Fruit fly (Drosophila melanogaster) whole organism, embryonic: ENCODE data around the gene bnl.

Source experiments
- CG10209 ChIP-seq: fragments of 200-800 bp; sonication (Bioruptor generic); optimal IDR thresholded peaks from 3 replicates; lab custom pipeline; 2017; ENCODE audit warnings: missing biosample characterization, mild to moderate bottlenecking, missing genetic modification characterization, missing genetic modification reagents
- CG10267 ChIP-seq: fragments of 200-800 bp; sonication (Bioruptor generic); optimal IDR thresholded peaks from 2 replicates; lab custom pipeline; 2018; ENCODE audit warnings: missing biosample characterization, mild to moderate bottlenecking, missing genetic modification characterization, moderate library complexity
- CG11085 ChIP-seq: fragments of 200-800 bp; sonication (Bioruptor generic); IDR thresholded peaks from 2 replicates; pipeline ENCODE4 v1.3.6; 2022; ENCODE audit warnings: missing biosample characterization, missing genetic modification characterization
- CG11093 ChIP-seq: fragments of 200-800 bp; sonication (Bioruptor generic); IDR thresholded peaks from 3 replicates; pipeline ENCODE4 v1.3.6; 2022; ENCODE audit warnings: missing biosample characterization, missing genetic modification characterization
- CG12104 ChIP-seq: fragments of 200-800 bp; sonication (Bioruptor generic); optimal IDR thresholded peaks from 3 replicates; lab custom pipeline; 2016; ENCODE audit warnings: missing biosample characterization, missing genetic modification characterization
- CG13424 ChIP-seq: fragments of 200-800 bp; sonication (Bioruptor generic); optimal IDR thresholded peaks from 2 replicates; lab custom pipeline; 2019; ENCODE audit warnings: missing biosample characterization, mild to moderate bottlenecking, missing genetic modification characterization, moderate library complexity
- CG13894 ChIP-seq: fragments of 200-800 bp; sonication (Bioruptor generic); optimal IDR thresholded peaks from 3 replicates; lab custom pipeline; 2018; ENCODE audit warnings: missing biosample characterization, mild to moderate bottlenecking, missing genetic modification characterization, moderate library complexity
- CG14860 ChIP-seq: fragments of 200-800 bp; sonication (Bioruptor generic); IDR thresholded peaks from 3 replicates; pipeline ENCODE4 v1.3.6; 2022; ENCODE audit warnings: missing biosample characterization, missing genetic modification characterization; ENCODE audit not compliant: partially characterized antibody
- CG15073 ChIP-seq: fragments of 200-800 bp; sonication (Bioruptor generic); optimal IDR thresholded peaks from 2 replicates; lab custom pipeline; 2016; ENCODE audit warnings: missing biosample characterization, missing genetic modification characterization
- CG15514 ChIP-seq: fragments of 200-800 bp; sonication (Bioruptor generic); optimal IDR thresholded peaks from 3 replicates; lab custom pipeline; 2017; ENCODE audit warnings: missing biosample characterization, missing genetic modification characterization, mild to moderate bottlenecking, moderate library complexity, missing genetic modification reagents
- CG17912 ChIP-seq: fragments of 200-800 bp; sonication (Bioruptor generic); optimal IDR thresholded peaks from 2 replicates; lab custom pipeline; 2018; ENCODE audit warnings: missing biosample characterization, mild to moderate bottlenecking, missing genetic modification characterization
- CG1832 ChIP-seq: fragments of 200-800 bp; sonication (Bioruptor generic); optimal IDR thresholded peaks from 2 replicates; lab custom pipeline; 2017; ENCODE audit warnings: missing biosample characterization, mild to moderate bottlenecking, missing genetic modification characterization, inconsistent platforms
- CG2889 ChIP-seq: fragments of 200-800 bp; sonication (Bioruptor generic); IDR thresholded peaks from 3 replicates; pipeline ENCODE4 v1.3.6; 2022; ENCODE audit warnings: missing biosample characterization, missing genetic modification characterization
- CG3281 ChIP-seq: fragments of 200-800 bp; sonication (Bioruptor generic); optimal IDR thresholded peaks from 3 replicates; lab custom pipeline; 2017; ENCODE audit warnings: missing biosample characterization, mild to moderate bottlenecking, missing genetic modification characterization
- CG34224 ChIP-seq: fragments of 200-800 bp; sonication (Bioruptor generic); IDR thresholded peaks from 3 replicates; pipeline ENCODE4 v1.3.6; 2022; ENCODE audit warnings: missing biosample characterization, missing genetic modification characterization; ENCODE audit not compliant: partially characterized antibody
- CG34376 ChIP-seq: fragments of 200-800 bp; sonication (Bioruptor generic); optimal IDR thresholded peaks from 2 replicates; lab custom pipeline; 2018; ENCODE audit warnings: missing biosample characterization, mild to moderate bottlenecking, missing genetic modification characterization
- CG42726 ChIP-seq: fragments of 200-800 bp; sonication (Bioruptor generic); IDR thresholded peaks from 2 replicates; pipeline ENCODE4 v1.3.6; 2022; ENCODE audit warnings: missing biosample characterization, missing genetic modification characterization; ENCODE audit not compliant: partially characterized antibody
- CG4820 ChIP-seq: fragments of 200-800 bp; sonication (Bioruptor generic); optimal IDR thresholded peaks from 3 replicates; lab custom pipeline; 2016; ENCODE audit warnings: missing biosample characterization, missing genetic modification characterization
- CG5180 ChIP-seq: fragments of 200-800 bp; sonication (Bioruptor generic); optimal IDR thresholded peaks from 3 replicates; lab custom pipeline; 2017; ENCODE audit warnings: missing biosample characterization, missing genetic modification characterization, mild to moderate bottlenecking, moderate library complexity, missing genetic modification reagents
- CG5245 ChIP-seq: fragments of 200-800 bp; sonication (Bioruptor generic); optimal IDR thresholded peaks from 3 replicates; lab custom pipeline; 2016; ENCODE audit warnings: missing biosample characterization, missing genetic modification characterization
- CG6791 ChIP-seq: fragments of 200-800 bp; sonication (Bioruptor generic); IDR thresholded peaks from 3 replicates; pipeline ENCODE4 v1.3.6; 2022; ENCODE audit warnings: missing biosample characterization, missing genetic modification characterization; ENCODE audit not compliant: partially characterized antibody
- CG7372 ChIP-seq: fragments of 200-800 bp; sonication (Bioruptor generic); IDR thresholded peaks from 2 replicates; pipeline ENCODE4 v1.3.6; 2022; ENCODE audit warnings: missing biosample characterization, missing genetic modification characterization
- CG8281 ChIP-seq: fragments of 200-800 bp; sonication (Bioruptor generic); optimal IDR thresholded peaks from 2 replicates; lab custom pipeline; 2018; ENCODE audit warnings: missing biosample characterization, mild to moderate bottlenecking, missing genetic modification characterization, moderate library complexity
- Dbx ChIP-seq: fragments of 200-800 bp; sonication (Bioruptor generic); IDR thresholded peaks from 3 replicates; pipeline ENCODE4 v1.3.6; 2022; ENCODE audit warnings: missing biosample characterization, missing genetic modification characterization
- Deaf1 ChIP-seq: fragments of 200-800 bp; optimal IDR thresholded peaks from 3 replicates; lab custom pipeline; 2019; ENCODE audit warnings: missing biosample characterization, mild to moderate bottlenecking, missing genetic modification characterization, moderate library complexity
- Dll ChIP-seq: fragments of 200-800 bp; sonication (Bioruptor generic); IDR thresholded peaks from 4 replicates; pipeline ENCODE4 v1.3.6; 2022; ENCODE audit warnings: missing biosample characterization, missing genetic modification characterization; ENCODE audit not compliant: partially characterized antibody
- E2f1 ChIP-seq: fragments of 200-800 bp; sonication (Bioruptor generic); IDR thresholded peaks from 2 replicates; pipeline ENCODE4 v1.3.6; 2022; ENCODE audit warnings: missing biosample characterization, missing genetic modification characterization
- ERR ChIP-seq: fragments of 200-800 bp; sonication (Bioruptor generic); optimal IDR thresholded peaks from 2 replicates; lab custom pipeline; 2016; ENCODE audit warnings: missing biosample characterization, missing genetic modification characterization
- Ets97D ChIP-seq: fragments of 200-800 bp; sonication (Bioruptor generic); optimal IDR thresholded peaks from 3 replicates; lab custom pipeline; 2016; ENCODE audit warnings: missing biosample characterization, missing genetic modification characterization
- Gsc ChIP-seq: fragments of 200-800 bp; sonication (Bioruptor generic); IDR thresholded peaks from 2 replicates; pipeline ENCODE4 v1.3.6; 2022; ENCODE audit warnings: missing biosample characterization, missing genetic modification characterization
- H2.0 ChIP-seq: fragments of 200-800 bp; sonication (Bioruptor generic); IDR thresholded peaks from 2 replicates; pipeline ENCODE4 v1.3.6; 2022; ENCODE audit warnings: missing biosample characterization, missing genetic modification characterization
- HLH3B ChIP-seq: fragments of 200-800 bp; sonication (Bioruptor generic); IDR thresholded peaks from 2 replicates; pipeline ENCODE4 v1.3.6; 2022; ENCODE audit warnings: missing biosample characterization, missing genetic modification characterization
- Lim3 ChIP-seq: fragments of 200-800 bp; sonication (Bioruptor generic); IDR thresholded peaks from 2 replicates; pipeline ENCODE4 v1.3.6; 2022; ENCODE audit warnings: missing biosample characterization, missing genetic modification characterization
- Nf-YB ChIP-seq: fragments of 200-800 bp; sonication (Bioruptor generic); optimal IDR thresholded peaks from 3 replicates; lab custom pipeline; 2019; ENCODE audit warnings: missing biosample characterization, mild to moderate bottlenecking, missing genetic modification characterization, moderate library complexity
- Sin3A ChIP-seq: fragments of >200 bp; optimal IDR thresholded peaks from 2 replicates; lab custom pipeline; 2018
- Six4 ChIP-seq: fragments of 200-800 bp; sonication (Bioruptor generic); optimal IDR thresholded peaks from 2 replicates; lab custom pipeline; 2016; ENCODE audit warnings: missing biosample characterization, missing genetic modification characterization
- TFAM ChIP-seq: fragments of 200-800 bp; sonication (Bioruptor generic); optimal IDR thresholded peaks from 2 replicates; lab custom pipeline; 2017; ENCODE audit warnings: missing biosample characterization, missing genetic modification characterization, inconsistent platforms
- Usf ChIP-seq: fragments of 200-800 bp; sonication (Bioruptor generic); optimal IDR thresholded peaks from 2 replicates; lab custom pipeline; 2017; ENCODE audit warnings: missing genotype, missing biosample characterization, missing genetic modification characterization
- bab2 ChIP-seq: fragments of 200-800 bp; sonication (Bioruptor generic); optimal IDR thresholded peaks from 2 replicates; lab custom pipeline; 2016; ENCODE audit warnings: missing biosample characterization, missing genetic modification characterization
- cato ChIP-seq: fragments of 200-800 bp; sonication (Bioruptor generic); optimal IDR thresholded peaks from 2 replicates; lab custom pipeline; 2016; ENCODE audit warnings: missing biosample characterization, missing genetic modification characterization, borderline replicate concordance
- croc ChIP-seq: fragments of 200-800 bp; sonication (Bioruptor generic); conservative IDR thresholded peaks from 3 replicates; pipeline ENCODE4 v1.3.6; 2022; ENCODE audit warnings: missing biosample characterization, missing genetic modification characterization
- dpn ChIP-seq, 2 experiments: fragments of 200-800 bp; sonication (Bioruptor generic); optimal IDR thresholded peaks; 3 replicates each; lab custom pipeline; 2016; ENCODE audit warnings: missing biosample characterization in 2 of 2, missing genetic modification characterization in 2 of 2
- her ChIP-seq: fragments of 200-800 bp; sonication (Bioruptor generic); optimal IDR thresholded peaks from 2 replicates; lab custom pipeline; 2016; ENCODE audit warnings: missing biosample characterization, missing genetic modification characterization
- kah ChIP-seq: fragments of 200-800 bp; sonication (Bioruptor generic); optimal IDR thresholded peaks from 2 replicates; lab custom pipeline; 2018; ENCODE audit warnings: missing biosample characterization, mild to moderate bottlenecking, missing genetic modification characterization
- mld ChIP-seq: fragments of 200-800 bp; sonication (Bioruptor generic); IDR thresholded peaks from 3 replicates; pipeline ENCODE4 v1.3.6; 2022; ENCODE audit warnings: missing biosample characterization, missing genetic modification characterization; ENCODE audit not compliant: partially characterized antibody
- sd ChIP-seq: fragments of 200-800 bp; sonication (Bioruptor generic); optimal IDR thresholded peaks from 3 replicates; lab custom pipeline; 2018; ENCODE audit warnings: missing biosample characterization, mild to moderate bottlenecking, missing genetic modification characterization, moderate library complexity
- sens ChIP-seq: fragments of 200-800 bp; sonication (Bioruptor generic); peaks from one replicate; lab custom pipeline; 2016; ENCODE audit warnings: missing biosample characterization, missing genetic modification characterization
- ttk ChIP-seq: fragments of 200-800 bp; sonication (Bioruptor generic); IDR thresholded peaks from 2 replicates; pipeline ENCODE4 v2.1.2; 2022; ENCODE audit warnings: missing biosample characterization, missing genetic modification characterization
- tup ChIP-seq: fragments of 200-800 bp; sonication (Bioruptor generic); optimal IDR thresholded peaks from 2 replicates; lab custom pipeline; 2016; ENCODE audit warnings: missing biosample characterization, mild to moderate bottlenecking, missing genetic modification characterization, moderate library complexity
- unpg ChIP-seq: fragments of 200-800 bp; sonication (Bioruptor generic); optimal IDR thresholded peaks from 3 replicates; lab custom pipeline; 2018; ENCODE audit warnings: missing biosample characterization, mild to moderate bottlenecking, missing genetic modification characterization, moderate library complexity
- zfh1 ChIP-seq: fragments of 200-800 bp; sonication (Bioruptor generic); IDR thresholded peaks from 3 replicates; pipeline ENCODE4 v1.3.6; 2022; ENCODE audit warnings: missing biosample characterization, missing genetic modification characterization

bnl gene

DNA sequence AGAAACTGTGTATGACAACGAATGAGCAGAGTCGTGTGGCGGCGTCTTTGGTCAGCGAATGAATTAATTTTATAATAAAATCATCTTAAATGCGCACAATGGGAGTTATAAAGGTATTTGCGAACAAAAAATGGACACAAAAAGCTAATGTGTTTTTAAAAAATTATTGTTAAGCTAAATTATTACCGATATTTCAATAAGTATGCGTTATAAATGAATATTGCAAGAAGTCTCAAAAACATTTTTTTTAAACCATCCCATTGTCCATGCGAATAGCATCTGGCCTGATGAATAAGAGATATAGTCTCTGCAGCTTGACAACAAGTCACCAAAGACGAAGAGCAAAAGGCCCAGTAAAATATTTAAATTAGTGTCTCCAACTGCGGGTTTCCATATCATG, 5.6 kb downstream of the bnl start (continued):
- peak; percentile 75 for TF ChIP-seq HLH3B (GFP tag; lab: Robert Waterston, UW)
- TF ChIP-seq Gsc (GFP tag; lab: Robert Waterston, UW) = no peak
- 0 out of 2 replicates have a peak, but pooled peaks have one; percentile 20 for TF ChIP-seq CG11085 (GFP tag; lab: Robert Waterston, UW)
- no peak for TF ChIP-seq CG13894 (tag; lab: Kevin White, UChicago)
- TF ChIP-seq her = peak; percentile 54
- no peak for TF ChIP-seq CG17912
- TF ChIP-seq CG5245 (GFP tag; lab: Kevin White, UChicago) = peak; percentile 1
- TF ChIP-seq CG10209 (GFP tag; lab: Kevin White, UChicago) = peak; percentile 36
- TF ChIP-seq Deaf1 (tag; lab: Kevin White, UChicago) = peak; percentile 38
- no peak for TF ChIP-seq CG15073
- TF ChIP-seq CG14860 (GFP tag; lab: Robert Waterston, UW) = no peak
- TF ChIP-seq Six4 (GFP tag; lab: Kevin White, UChicago) = peak; percentile 1
- peak; percentile 28 for TF ChIP-seq CG5180 (GFP tag; lab: Kevin White, UChicago)
- peak; percentile 11 for TF ChIP-seq tup (GFP tag; lab: Kevin White, UChicago)
- no peak for TF ChIP-seq CG1832 (GFP tag; lab: Kevin White, UChicago)
- TF ChIP-seq Usf (GFP tag; lab: Kevin White, UChicago) = no peak
- no peak for TF ChIP-seq CG34224 (GFP tag; lab: Robert Waterston, UW)
- peak; percentile 58; the same call in 2 of the 3 replicates for TF ChIP-seq zfh1
- no peak for TF ChIP-seq Lim3
- no peak for TF ChIP-seq CG6791 (GFP tag; lab: Robert Waterston, UW)
- TF ChIP-seq Dbx (GFP tag; lab: Robert Waterston, UW) = no peak
- TF ChIP-seq TFAM (GFP tag; lab: Kevin White, UChicago) = no peak
- peak; percentile 41; the same call in 1 of the 2 replicates for TF ChIP-seq CG7372 (GFP tag; lab: Robert Waterston, UW)
- peak; percentile 42 for TF ChIP-seq CG8281 (tag; lab: Kevin White, UChicago)
- peak; percentile 70 for TF ChIP-seq CG13424 (tag; lab: Kevin White, UChicago)
- TF ChIP-seq Ets97D (GFP tag; lab: Kevin White, UChicago) = no peak
- no peak for TF ChIP-seq CG12104 (GFP tag; lab: Kevin White, UChicago)
- TF ChIP-seq ERR = no peak
- peak; percentile 24; the same call in 1 of the 2 replicates for TF ChIP-seq H2.0 (GFP tag; lab: Robert Waterston, UW)
- TF ChIP-seq CG15514 = peak; percentile 36
- TF ChIP-seq croc (GFP tag; lab: Robert Waterston, UW) = no peak
- TF ChIP-seq CG4820 (GFP tag; lab: Kevin White, UChicago) = no peak
- peak; percentile 37 for TF ChIP-seq bab2 (GFP tag; lab: Kevin White, UChicago)
- TF ChIP-seq unpg (GFP tag; lab: Kevin White, UChicago) = peak; percentile 90
- peak; percentile 92 for TF ChIP-seq sens (GFP tag; lab: Kevin White, UChicago)
- no peak for TF ChIP-seq mld
- TF ChIP-seq sd (tag; lab: Kevin White, UChicago) = peak; percentile 32
- TF ChIP-seq cato (GFP tag; lab: Kevin White, UChicago) = no peak
- no peak for TF ChIP-seq Sin3A
- no peak for TF ChIP-seq Dll (GFP tag; lab: Robert Waterston, UW)
- peak; percentile 10 for TF ChIP-seq kah (GFP tag; lab: Kevin White, UChicago)
- no peak for TF ChIP-seq CG34376 (GFP tag; lab: Kevin White, UChicago)
- TF ChIP-seq CG10267 (tag; lab: Kevin White, UChicago) = peak; percentile 44
- TF ChIP-seq CG11093 (GFP tag; lab: Robert Waterston, UW) = no peak
- peak; percentile 54; the same call in 1 of the 3 replicates for TF ChIP-seq CG2889 (GFP tag; lab: Robert Waterston, UW)
- peak; percentile 32 for TF ChIP-seq Nf-YB (GFP tag; lab: Kevin White, UChicago)
- peak; percentile 65 for TF ChIP-seq CG3281 (GFP tag; lab: Kevin White, UChicago)
- peak; percentile 38 to 47 for TF ChIP-seq dpn (GFP tag; optimal IDR thresholded peaks at IDR 0.05; lab: Kevin White, UChicago)
- TF ChIP-seq CG42726 (GFP tag; lab: Robert Waterston, UW) = no peak
- TF ChIP-seq ttk (GFP tag; lab: Robert Waterston, UW) = peak; percentile 47; the same call in 1 of the 2 replicates
- peak; percentile 44; the same call in 1 of the 2 replicates for TF ChIP-seq E2f1 (GFP tag; lab: Robert Waterston, UW)
